Worm (Caenorhabditis elegans) whole organism, L2 larva: ENCODE results near the gene pgp-1.

ENCODE experiments used
- F13H6.1 ChIP-seq: sonication (generic microtip); optimal IDR thresholded peaks from 2 replicates; lab custom pipeline; 2016; ENCODE audit warnings: missing genetic modification characterization, missing compliant biosample characterization
- R02D3.7 ChIP-seq: fragments of 150-350 bp; optimal IDR thresholded peaks from 2 replicates; lab custom pipeline; 2014; ENCODE audit warnings: missing biosample characterization, missing genetic modification characterization
- ceh-16 ChIP-seq: fragments of 150-350 bp; optimal IDR thresholded peaks from 2 replicates; lab custom pipeline; 2014; ENCODE audit warnings: missing biosample characterization, missing genetic modification characterization
- ceh-82 ChIP-seq: fragments of 150-350 bp; optimal IDR thresholded peaks from 2 replicates; lab custom pipeline; 2014; ENCODE audit warnings: missing biosample characterization, missing genetic modification characterization
- egl-27 ChIP-seq: sonication (generic microtip); optimal IDR thresholded peaks from 3 replicates; lab custom pipeline; 2017; ENCODE audit warnings: missing biosample characterization, missing genetic modification reagents, missing genetic modification characterization
- elt-3 ChIP-seq: sonication (generic microtip); optimal IDR thresholded peaks from 2 replicates; lab custom pipeline; 2017; ENCODE audit warnings: missing biosample characterization, missing genetic modification characterization
- nhr-10 ChIP-seq: sonication (generic microtip); optimal IDR thresholded peaks from 2 replicates; lab custom pipeline; 2017; ENCODE audit warnings: missing biosample characterization, missing genetic modification characterization
- nhr-11 ChIP-seq: fragments of 150-350 bp; optimal IDR thresholded peaks from 2 replicates; lab custom pipeline; 2014; ENCODE audit warnings: missing biosample characterization, missing genetic modification characterization
- nhr-21 ChIP-seq: fragments of 150-350 bp; optimal IDR thresholded peaks from 2 replicates; lab custom pipeline; 2014; ENCODE audit warnings: missing biosample characterization, missing genetic modification characterization
- nhr-237 ChIP-seq: fragments of 150-350 bp; optimal IDR thresholded peaks from 2 replicates; lab custom pipeline; 2014; ENCODE audit warnings: missing biosample characterization, missing genetic modification characterization
- nhr-25 ChIP-seq: fragments of 150-350 bp; sonication (generic microtip); optimal IDR thresholded peaks from 3 replicates; lab custom pipeline; 2014; ENCODE audit warnings: missing biosample characterization, missing genetic modification characterization
- nhr-77 ChIP-seq: fragments of 150-350 bp; optimal IDR thresholded peaks from 2 replicates; lab custom pipeline; 2014; ENCODE audit warnings: missing biosample characterization, missing genetic modification characterization
- skn-1 ChIP-seq: sonication (generic microtip); optimal IDR thresholded peaks from 2 replicates; lab custom pipeline; 2017; ENCODE audit warnings: missing biosample characterization, missing genetic modification characterization
- snpc-4 ChIP-seq: fragments of 150-350 bp; optimal IDR thresholded peaks from 2 replicates; lab custom pipeline; 2014; ENCODE audit warnings: missing biosample characterization, missing genetic modification characterization
- unc-55 ChIP-seq: fragments of 150-350 bp; sonication (generic microtip); optimal IDR thresholded peaks from 3 replicates; lab custom pipeline; 2014; ENCODE audit warnings: missing biosample characterization, missing genetic modification reagents, missing genetic modification characterization
- zag-1 ChIP-seq: fragments of 150-350 bp; optimal IDR thresholded peaks from 2 replicates; lab custom pipeline; 2014; ENCODE audit warnings: missing biosample characterization, missing genetic modification characterization
- ztf-11 ChIP-seq: sonication (generic microtip); optimal IDR thresholded peaks from 2 replicates; lab custom pipeline; 2017; ENCODE audit warnings: missing biosample characterization, missing genetic modification characterization

The pgp-1 gene

DNA sequence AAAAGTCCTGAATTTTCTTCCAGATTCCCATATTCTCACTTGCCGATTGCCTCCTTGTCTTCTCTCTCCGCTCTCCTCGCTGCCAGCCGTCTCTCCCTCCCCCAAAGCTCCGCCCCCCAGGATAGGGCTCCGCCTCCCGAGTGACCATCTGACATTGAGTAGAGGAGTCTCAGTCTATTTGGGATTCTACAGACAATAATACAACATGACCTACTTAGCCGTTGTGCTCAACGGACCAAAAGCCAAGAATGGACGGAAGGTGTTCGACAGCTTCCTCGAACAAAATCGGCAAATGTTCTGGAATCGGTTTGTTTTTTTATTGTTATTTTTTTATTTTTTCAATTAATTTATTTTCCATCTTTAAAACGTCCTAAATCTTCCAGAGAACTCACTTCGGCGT is 57.0 kb downstream of the pgp-1 start, which contains the start of gene ham-1:
ham-1 (plus strand) TSS at position 173 of the 400 bp plus-strand sequence.
- TF ChIP-seq elt-3 (tag; lab: Kevin White, UChicago) (no peak), nhr-11 (tag; lab: Kevin White, UChicago) (no peak), egl-27 (no peak), ceh-16 (tag; lab: Kevin White, UChicago) (no peak), nhr-77 (tag; lab: Kevin White, UChicago) (no peak), nhr-25 (tag; lab: Kevin White, UChicago) (no peak), zag-1 (tag; lab: Kevin White, UChicago) (no peak), R02D3.7 (tag; lab: Kevin White, UChicago) (no peak), nhr-237 (tag; lab: Kevin White, UChicago) (no peak), ztf-11 (tag; lab: Kevin White, UChicago) (no peak), nhr-21 (no peak), unc-55 (no peak), F13H6.1 (tag; lab: Kevin White, UChicago) (no peak), skn-1 (tag; lab: Kevin White, UChicago) (no peak), ceh-82 (no peak), snpc-4 (tag; lab: Kevin White, UChicago) (no peak), nhr-10 (tag; lab: Kevin White, UChicago) (no peak)
